Worm (Caenorhabditis elegans): ENCODE measurements around the gene F54D5.24.

DNA sequence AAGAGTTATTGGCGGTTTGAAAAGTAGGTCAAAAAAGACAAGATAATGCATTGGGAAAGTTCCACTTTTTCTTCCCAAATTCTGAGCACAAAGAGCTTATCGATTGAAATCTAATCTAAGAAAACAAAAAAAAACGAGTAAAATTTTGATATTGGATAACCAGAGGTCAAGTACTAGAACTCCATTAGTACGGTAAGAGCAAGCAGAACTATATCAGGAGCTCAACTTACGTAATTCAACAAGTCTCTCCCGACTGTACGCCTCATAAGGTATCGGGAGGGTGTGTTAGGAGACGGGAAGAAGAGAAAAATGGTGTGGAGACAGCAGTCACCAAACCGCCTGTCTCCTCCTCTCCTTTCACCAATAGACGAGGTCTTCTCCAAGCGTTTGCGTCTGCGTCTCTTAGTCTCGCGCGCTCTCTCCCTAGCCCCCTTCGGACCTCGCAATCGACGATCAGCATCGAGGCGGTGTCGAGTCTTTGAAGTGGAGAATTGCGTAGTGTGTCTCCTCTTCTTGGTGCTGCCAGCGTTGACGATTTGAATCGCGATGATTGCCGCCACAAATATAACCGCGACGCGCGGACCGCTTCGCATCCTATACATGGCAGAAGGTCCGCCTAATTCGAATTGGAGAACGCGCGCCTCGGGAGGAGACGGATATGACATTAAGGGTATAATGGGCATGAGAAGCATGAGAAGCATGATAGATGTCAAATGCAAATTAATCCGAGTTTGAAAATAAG is 11.4 kb downstream of the F54D5.24 start, which contains the start of gene F54D5.5:
- TF ChIP-seq Y22D7AL.16 (tag; optimal IDR thresholded peaks at IDR 0.05) (no peak), nhr-11 (tag; optimal IDR thresholded peaks at IDR 0.05) (no peak), eyg-1 (tag; optimal IDR thresholded peaks at IDR 0.05) (no peak), ztf-16 (tag; optimal IDR thresholded peaks at IDR 0.05) (no peak), ceh-24 (tag; optimal IDR thresholded peaks at IDR 0.05) (no peak), sdc-2 (tag; optimal IDR thresholded peaks at IDR 0.05) (peak; percentile 34), tbx-7 (tag; optimal IDR thresholded peaks at IDR 0.05) (peak; percentile 9), ceh-30 (tag; optimal IDR thresholded peaks at IDR 0.05) (no peak)
